Worm (Caenorhabditis elegans): ENCODE data around the gene elof-1.

DNA sequence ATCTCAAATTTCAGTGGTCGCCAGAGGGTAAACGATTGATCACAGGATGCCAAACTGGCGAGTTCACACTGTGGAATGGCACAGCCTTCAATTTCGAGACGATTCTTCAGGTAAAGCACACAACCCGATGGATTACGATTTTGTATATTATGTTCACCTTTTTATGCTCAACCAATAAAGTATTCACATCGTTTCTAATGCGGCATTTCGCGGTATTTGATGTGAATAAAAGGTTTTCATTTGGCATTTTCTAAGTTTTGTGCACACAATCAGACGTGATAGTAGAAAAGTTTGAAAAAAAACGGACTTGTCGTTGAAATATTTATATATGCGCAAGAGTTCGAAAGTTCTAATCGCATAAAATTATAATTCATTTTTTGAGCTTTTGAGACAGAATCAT, 9.5 kb downstream of the elof-1 start:
- TF ChIP-seq K02D7.2 (tag; optimal IDR thresholded peaks at IDR 0.05) (no peak), dmd-4 (tag; optimal IDR thresholded peaks at IDR 0.05; ENCODE audit: borderline replicate concordance) (no peak), dve-1 (tag; optimal IDR thresholded peaks at IDR 0.05) (no peak), ceh-48 (tag; optimal IDR thresholded peaks at IDR 0.05) (no peak), hlh-15 (tag; optimal IDR thresholded peaks at IDR 0.05) (no peak), tbx-2 (tag; optimal IDR thresholded peaks at IDR 0.05) (no peak), pha-2 (tag; optimal IDR thresholded peaks at IDR 0.05) (no peak), C08G9.2 (tag; optimal IDR thresholded peaks at IDR 0.05) (no peak), odd-2 (tag; optimal IDR thresholded peaks at IDR 0.05) (no peak), pqm-1 (tag; optimal IDR thresholded peaks at IDR 0.05) (no peak), ceh-2 (tag; optimal IDR thresholded peaks at IDR 0.05) (no peak), ceh-30 (tag; optimal IDR thresholded peaks at IDR 0.05) (no peak), lin-11 (tag; optimal IDR thresholded peaks at IDR 0.05) (no peak), nhr-11 (tag; optimal IDR thresholded peaks at IDR 0.05) (no peak)
